Worm (Caenorhabditis elegans) whole organism, L1 larva: ENCODE data around the gene K09A9.8.
A peak's percentile ranks its signal among the peaks of the same experiment; 100 is the strongest.

Source experiments
- C16A3.4 ChIP-seq: fragments of 150-350 bp; optimal IDR thresholded peaks from 2 replicates; lab custom pipeline; 2014; ENCODE audit warnings: missing biosample characterization, missing genetic modification characterization
- C34B4.2 ChIP-seq: sonication (generic microtip); optimal IDR thresholded peaks from 2 replicates; lab custom pipeline; 2017; ENCODE audit warnings: mild to moderate bottlenecking, missing genetic modification characterization, missing compliant biosample characterization
- aha-1 ChIP-seq: fragments of 150-350 bp; optimal IDR thresholded peaks from 2 replicates; lab custom pipeline; 2014; ENCODE audit warnings: missing biosample characterization, missing genetic modification characterization
- blmp-1 ChIP-seq: fragments of 150-350 bp; optimal IDR thresholded peaks from 2 replicates; lab custom pipeline; 2014; ENCODE audit warnings: missing biosample characterization, missing genetic modification characterization
- ceh-82 ChIP-seq, 3 experiments: fragments of 150-350 bp in 1 of 3; sonication (generic microtip) in 2 of 3; optimal IDR thresholded peaks; 2 replicates each; lab custom pipeline; 2014 to 2017; ENCODE audit warnings: missing biosample characterization in 3 of 3, missing genetic modification characterization in 3 of 3
- ceh-88 ChIP-seq: fragments of 200-800 bp; sonication (Bioruptor generic); IDR thresholded peaks from 2 replicates; pipeline ENCODE4 v1.3.6; 2022; ENCODE audit warnings: missing genetic modification characterization, missing compliant biosample characterization
- dpl-1 ChIP-seq, 3 experiments: fragments of 150-350 bp in 2 of 3; sonication (generic microtip) in 1 of 3; optimal IDR thresholded peaks; 2 replicates each; lab custom pipeline; 2014 to 2017; ENCODE audit warnings: missing biosample characterization in 3 of 3, missing genetic modification characterization in 3 of 3, missing genetic modification reagents in 3 of 3
- efl-1 ChIP-seq, 4 experiments: fragments of 150-350 bp; optimal IDR thresholded peaks in 3 of 4; peaks in 1 of 4; 1 replicate in 1 of 4; 2 replicates in 3 of 4; lab custom pipeline; 2014; ENCODE audit warnings: missing biosample characterization in 2 of 4, missing genetic modification characterization in 2 of 4, missing genetic modification reagents in 2 of 4
- efl-3 ChIP-seq: fragments of 200-800 bp; sonication (Bioruptor generic); optimal IDR thresholded peaks from 2 replicates; lab custom pipeline; 2018; ENCODE audit warnings: mild to moderate bottlenecking, missing genetic modification characterization, missing compliant biosample characterization
- egl-13 ChIP-seq: sonication (generic microtip); optimal IDR thresholded peaks from 2 replicates; lab custom pipeline; 2016; ENCODE audit warnings: missing genotype, missing genetic modification reagents, missing genetic modification characterization, missing compliant biosample characterization
- egl-27 ChIP-seq, 2 experiments: fragments of 150-350 bp in 1 of 2; sonication (generic microtip); optimal IDR thresholded peaks; 3 replicates each; lab custom pipeline; 2017 to 2018; ENCODE audit warnings: missing biosample characterization in 2 of 2, missing genetic modification characterization in 2 of 2, missing genetic modification reagents in 2 of 2
- elt-2 ChIP-seq: sonication (generic microtip); optimal IDR thresholded peaks from 2 replicates; lab custom pipeline; 2016; ENCODE audit warnings: missing genetic modification characterization, mild to moderate bottlenecking, inconsistent platforms, missing compliant biosample characterization, missing genetic modification reagents
- fkh-4 ChIP-seq: sonication (generic microtip); optimal IDR thresholded peaks from 2 replicates; lab custom pipeline; 2016; ENCODE audit warnings: missing compliant biosample characterization, missing genetic modification characterization, borderline replicate concordance
- grh-1 ChIP-seq: fragments of 200-800 bp; sonication (Bioruptor generic); IDR thresholded peaks from 2 replicates; pipeline ENCODE4 v1.3.6; 2022; ENCODE audit warnings: missing genetic modification reagents, missing genetic modification characterization, missing compliant biosample characterization
- hlh-17 ChIP-seq: fragments of 200-800 bp; sonication (Bioruptor generic); optimal IDR thresholded peaks from 2 replicates; lab custom pipeline; 2018; ENCODE audit warnings: missing genetic modification characterization, mild to moderate bottlenecking, missing compliant biosample characterization, moderate library complexity, borderline replicate concordance
- hpl-2 ChIP-seq: fragments of 150-350 bp; optimal IDR thresholded peaks from 2 replicates; lab custom pipeline; 2014; ENCODE audit warnings: missing biosample characterization, missing genetic modification reagents, missing genetic modification characterization
- jun-1 ChIP-seq: fragments of 150-350 bp; optimal IDR thresholded peaks from 2 replicates; lab custom pipeline; 2014; ENCODE audit warnings: missing biosample characterization, missing genetic modification reagents, missing genetic modification characterization
- lin-15B ChIP-seq: fragments of 150-350 bp; sonication (generic microtip); optimal IDR thresholded peaks from 3 replicates; lab custom pipeline; 2014; ENCODE audit warnings: missing biosample characterization, missing genetic modification characterization
- lin-39 ChIP-seq: fragments of 150-350 bp; optimal IDR thresholded peaks from 2 replicates; lab custom pipeline; 2014; ENCODE audit warnings: missing biosample characterization, missing genetic modification reagents, missing genetic modification characterization
- lir-3 ChIP-seq: sonication (generic microtip); optimal IDR thresholded peaks from 2 replicates; lab custom pipeline; 2016; ENCODE audit warnings: mild to moderate bottlenecking, missing genetic modification characterization, moderate library complexity, missing compliant biosample characterization; ENCODE audit not compliant: poor library complexity
- lsy-2 ChIP-seq, 2 experiments: fragments of 150-350 bp; optimal IDR thresholded peaks; 2 replicates each; lab custom pipeline; 2014; ENCODE audit warnings: missing biosample characterization in 2 of 2, missing genetic modification characterization in 2 of 2
- mab-9 ChIP-seq: fragments of 200-800 bp; sonication (Bioruptor generic); IDR thresholded peaks from 2 replicates; pipeline ENCODE4 v1.3.6; 2022; ENCODE audit warnings: missing genetic modification reagents, missing genetic modification characterization, missing compliant biosample characterization
- mdl-1 ChIP-seq, 2 experiments: fragments of 150-350 bp; optimal IDR thresholded peaks; 2 replicates each; lab custom pipeline; 2014 to 2017; ENCODE audit warnings: missing biosample characterization in 2 of 2, missing genetic modification characterization in 2 of 2, inconsistent platforms in 1 of 2
- mef-2 ChIP-seq: fragments of 150-350 bp; optimal IDR thresholded peaks from 2 replicates; lab custom pipeline; 2014; ENCODE audit warnings: missing biosample characterization, missing genetic modification characterization
- mep-1 ChIP-seq: fragments of 150-350 bp; optimal IDR thresholded peaks from 2 replicates; lab custom pipeline; 2014; ENCODE audit warnings: missing biosample characterization, missing genetic modification characterization
- nhr-11 ChIP-seq: fragments of 150-350 bp; optimal IDR thresholded peaks from 2 replicates; lab custom pipeline; 2014; ENCODE audit warnings: missing biosample characterization, missing genetic modification characterization
- nhr-12 ChIP-seq: sonication (generic microtip); optimal IDR thresholded peaks from 2 replicates; lab custom pipeline; 2017; ENCODE audit warnings: missing biosample characterization, missing genetic modification characterization
- nhr-20 ChIP-seq: sonication (generic microtip); optimal IDR thresholded peaks from 2 replicates; lab custom pipeline; 2016; ENCODE audit warnings: mild to moderate bottlenecking, missing genetic modification characterization, missing compliant biosample characterization
- nhr-237 ChIP-seq: fragments of 150-350 bp; optimal IDR thresholded peaks from 2 replicates; lab custom pipeline; 2014; ENCODE audit warnings: missing biosample characterization, missing genetic modification characterization
- nhr-47 ChIP-seq: sonication (generic microtip); optimal IDR thresholded peaks from 2 replicates; lab custom pipeline; 2016; ENCODE audit warnings: mild to moderate bottlenecking, missing genetic modification characterization, moderate library complexity, missing compliant biosample characterization
- nhr-71 ChIP-seq: sonication (generic microtip); optimal IDR thresholded peaks from 2 replicates; lab custom pipeline; 2016; ENCODE audit warnings: mild to moderate bottlenecking, missing genetic modification characterization, moderate library complexity, missing compliant biosample characterization
- nhr-76 ChIP-seq: sonication (generic microtip); optimal IDR thresholded peaks from 2 replicates; lab custom pipeline; 2017; ENCODE audit warnings: missing biosample characterization, missing genetic modification characterization
- nhr-84 ChIP-seq: sonication (generic microtip); optimal IDR thresholded peaks from 2 replicates; lab custom pipeline; 2017; ENCODE audit warnings: missing biosample characterization, missing genetic modification characterization
- nhr-85 ChIP-seq: sonication (generic microtip); peaks from one replicate; lab custom pipeline; 2016; ENCODE audit warnings: missing genetic modification characterization, inconsistent platforms, missing compliant biosample characterization
- nhr-90 ChIP-seq: sonication (generic microtip); optimal IDR thresholded peaks from 2 replicates; lab custom pipeline; 2016; ENCODE audit warnings: mild to moderate bottlenecking, missing genetic modification characterization, missing compliant biosample characterization; ENCODE audit not compliant: poor library complexity
- pag-3 ChIP-seq: sonication (generic microtip); optimal IDR thresholded peaks from 2 replicates; lab custom pipeline; 2017; ENCODE audit warnings: missing genetic modification characterization, mild to moderate bottlenecking, missing compliant biosample characterization, antibody characterized with exemption, borderline replicate concordance; ENCODE audit not compliant: insufficient read depth
- pqm-1 ChIP-seq: sonication (generic microtip); optimal IDR thresholded peaks from 3 replicates; lab custom pipeline; 2017; ENCODE audit warnings: missing biosample characterization, missing genetic modification characterization
- skn-1 ChIP-seq: fragments of 150-350 bp; optimal IDR thresholded peaks from 2 replicates; lab custom pipeline; 2014; ENCODE audit warnings: missing biosample characterization, missing genetic modification characterization
- snpc-4 ChIP-seq: fragments of 150-350 bp; optimal IDR thresholded peaks from 2 replicates; lab custom pipeline; 2014; ENCODE audit warnings: missing biosample characterization, missing genetic modification characterization
- snu-23 ChIP-seq: sonication (generic microtip); optimal IDR thresholded peaks from 2 replicates; lab custom pipeline; 2016; ENCODE audit warnings: missing genetic modification characterization, missing compliant biosample characterization
- sox-4 ChIP-seq: sonication (generic microtip); optimal IDR thresholded peaks from 2 replicates; lab custom pipeline; 2016; ENCODE audit warnings: missing genetic modification characterization, missing compliant biosample characterization
- swsn-7 ChIP-seq: sonication (generic microtip); optimal IDR thresholded peaks from 2 replicates; lab custom pipeline; 2016; ENCODE audit warnings: missing genetic modification characterization, missing compliant biosample characterization
- tlp-1 ChIP-seq: fragments of 150-350 bp; optimal IDR thresholded peaks from 2 replicates; lab custom pipeline; 2014; ENCODE audit warnings: missing biosample characterization, missing genetic modification characterization
- unc-130 ChIP-seq: fragments of 150-350 bp; optimal IDR thresholded peaks from 2 replicates; lab custom pipeline; 2017; ENCODE audit warnings: missing biosample characterization, missing genetic modification characterization, inconsistent platforms
- unc-62 ChIP-seq: fragments of 150-350 bp; optimal IDR thresholded peaks from 2 replicates; lab custom pipeline; 2014; ENCODE audit warnings: missing biosample characterization, missing genetic modification reagents, missing genetic modification characterization
- unc-86 ChIP-seq: sonication (generic microtip); optimal IDR thresholded peaks from 2 replicates; lab custom pipeline; 2016; ENCODE audit warnings: missing genetic modification characterization, missing compliant biosample characterization
- unc-98 ChIP-seq: fragments of 200-800 bp; sonication (Bioruptor generic); IDR thresholded peaks from 2 replicates; pipeline ENCODE4 v1.3.6; 2022; ENCODE audit warnings: missing genetic modification characterization, missing compliant biosample characterization
- vab-15 ChIP-seq: sonication (generic microtip); optimal IDR thresholded peaks from 2 replicates; lab custom pipeline; 2017; ENCODE audit warnings: missing genotype, mild to moderate bottlenecking, missing genetic modification characterization, missing compliant biosample characterization
- xbp-1 ChIP-seq: sonication (generic microtip); optimal IDR thresholded peaks from 2 replicates; lab custom pipeline; 2016; ENCODE audit warnings: missing genetic modification characterization, missing compliant biosample characterization
- zip-4 ChIP-seq: fragments of 200-800 bp; sonication (Bioruptor generic); optimal IDR thresholded peaks from 2 replicates; lab custom pipeline; 2018; ENCODE audit warnings: mild to moderate bottlenecking, missing genetic modification characterization, moderate library complexity, missing compliant biosample characterization
- ztf-4 ChIP-seq: fragments of 150-350 bp; optimal IDR thresholded peaks from 2 replicates; lab custom pipeline; 2014; ENCODE audit warnings: missing biosample characterization, missing genetic modification characterization

K09A9.8 gene

DNA sequence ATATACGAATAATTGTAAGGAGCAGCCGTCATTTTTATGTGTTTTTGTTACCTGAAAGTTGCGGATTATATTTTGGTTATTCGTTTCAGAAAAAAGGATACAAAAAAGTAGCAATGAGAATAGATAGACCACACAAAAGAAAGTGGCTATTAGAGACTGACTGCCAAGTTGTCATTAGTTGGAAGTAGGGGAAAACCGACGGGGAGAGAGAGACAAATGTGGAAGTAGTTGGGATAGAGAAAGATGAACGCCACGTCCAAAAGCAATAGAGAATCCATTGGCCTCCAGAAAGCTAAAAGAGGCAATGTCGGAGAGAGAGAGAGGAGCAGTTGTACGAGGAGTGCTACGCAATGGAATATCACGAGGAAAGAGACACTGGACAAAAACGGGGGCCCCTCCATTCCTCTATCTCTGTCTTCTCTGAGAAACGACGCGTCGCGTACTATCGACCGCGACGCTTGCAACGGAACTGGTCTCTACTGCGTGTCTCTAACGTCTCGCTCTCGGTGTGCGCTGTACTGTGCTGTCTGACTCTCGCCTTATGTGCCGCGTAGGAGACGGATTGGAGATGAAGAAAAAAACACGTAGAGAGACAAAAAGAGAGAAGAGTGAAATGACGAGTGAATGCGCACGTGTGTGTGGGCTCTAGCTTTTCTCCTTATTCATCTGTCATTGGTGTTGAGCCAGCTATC is 9.8 kb upstream of the K09A9.8 start, which contains the start of gene rab-14 (continued):
- TF ChIP-seq zip-4 (GFP tag; lab: Kevin White, UChicago) (no peak), grh-1 (GFP tag; lab: Robert Waterston, UW) (peak; percentile 55; the same call in 1 of the 2 replicates), ceh-88 (GFP tag; lab: Robert Waterston, UW) (no peak), mef-2 (tag; lab: Kevin White, UChicago) (peak; percentile 7), egl-27 (tag; optimal IDR thresholded peaks at IDR 0.05; lab: Kevin White, UChicago) (no peak), skn-1 (peak; percentile 56), mdl-1 (tag; optimal IDR thresholded peaks at IDR 0.05; lab: Kevin White, UChicago) (peak; percentile 63 to 90), aha-1 (no peak), nhr-12 (tag; lab: Kevin White, UChicago) (no peak), efl-1 (optimal IDR thresholded peaks at IDR 0.05; lab: Kevin White, UChicago) (peak; percentile 31 to 49), efl-1 (GFP tag; optimal IDR thresholded peaks at IDR 0.05 in 1 of 2; lab: Kevin White, UChicago) (peak in 1 of 2 experiments; percentile 96), sox-4 (peak; percentile 45), ceh-82 (tag; optimal IDR thresholded peaks at IDR 0.05; lab: Kevin White, UChicago) (peak; percentile 54 to 89 (median 54)), nhr-47 (tag; lab: Kevin White, UChicago) (peak; percentile 84), nhr-85 (tag; lab: Kevin White, UChicago) (no peak), nhr-20 (tag; lab: Kevin White, UChicago) (peak; percentile 70), nhr-11 (tag; lab: Kevin White, UChicago) (no peak), C34B4.2 (tag; lab: Kevin White, UChicago) (no peak), lin-15B (tag; lab: Kevin White, UChicago) (no peak), nhr-71 (tag; lab: Kevin White, UChicago) (peak; percentile 88), mep-1 (tag; lab: Kevin White, UChicago) (peak; percentile 10), tlp-1 (tag; lab: Kevin White, UChicago) (no peak), xbp-1 (tag; lab: Kevin White, UChicago) (peak; percentile 60), egl-13 (tag; lab: Kevin White, UChicago) (peak; percentile 74), snpc-4 (tag; lab: Kevin White, UChicago) (peak; percentile 38), C16A3.4 (tag; lab: Kevin White, UChicago) (peak; percentile 68), unc-130 (tag; lab: Kevin White, UChicago) (no peak), pqm-1 (no peak), nhr-76 (tag; lab: Kevin White, UChicago) (no peak), snu-23 (GFP tag; lab: Kevin White, UChicago) (peak; percentile 67), fkh-4 (tag; lab: Kevin White, UChicago) (no peak), blmp-1 (tag; lab: Kevin White, UChicago) (peak; percentile 68), nhr-90 (no peak), hpl-2 (GFP tag; lab: Kevin White, UChicago) (no peak), nhr-84 (tag; lab: Kevin White, UChicago) (no peak), unc-98 (no peak), lir-3 (tag; lab: Kevin White, UChicago) (peak; percentile 28), unc-86 (peak; percentile 93), nhr-237 (tag; lab: Kevin White, UChicago) (peak; percentile 27), jun-1 (tag; lab: Kevin White, UChicago) (peak; percentile 63), swsn-7 (peak; percentile 80), dpl-1 (GFP tag; optimal IDR thresholded peaks at IDR 0.05; lab: Kevin White, UChicago) (peak; percentile 10 to 39 (median 37)), efl-3 (GFP tag; lab: Kevin White, UChicago) (no peak), vab-15 (tag; lab: Kevin White, UChicago) (peak; percentile 45), unc-62 (GFP tag; lab: Kevin White, UChicago) (no peak), mab-9 (no peak), pag-3 (tag; lab: Kevin White, UChicago) (no peak), hlh-17 (GFP tag; lab: Kevin White, UChicago) (no peak), elt-2 (tag; lab: Kevin White, UChicago) (no peak), lsy-2 (tag; optimal IDR thresholded peaks at IDR 0.05; lab: Kevin White, UChicago) (peak; percentile 55 to 79), ztf-4 (tag; lab: Kevin White, UChicago) (peak; percentile 77), lin-39 (tag; lab: Kevin White, UChicago) (no peak)
